Worm (Caenorhabditis elegans): Measurements from ENCODE around the gene sra-13.

DNA sequence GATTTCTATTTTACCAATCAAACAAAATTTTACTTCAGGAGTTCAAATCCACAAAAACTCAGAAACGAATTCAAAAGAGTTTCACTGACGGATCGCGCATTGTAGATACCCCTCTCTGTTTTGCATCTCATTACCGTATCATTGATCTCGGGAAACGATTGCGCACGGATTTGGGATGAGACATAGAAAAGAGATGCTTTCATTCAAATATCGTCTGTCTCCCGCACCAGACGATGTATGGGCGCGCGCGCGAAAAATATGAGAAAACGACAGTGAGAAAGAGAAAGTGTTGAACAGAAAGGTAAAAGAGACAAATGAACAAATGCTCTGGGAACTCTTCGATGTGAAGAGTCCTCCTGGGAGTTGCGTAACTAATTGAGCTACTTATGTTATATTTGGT lies 3.5 kb downstream of the sra-13 start:
- TF ChIP-seq nhr-28 (tag; optimal IDR thresholded peaks at IDR 0.05) = no peak
- no peak for TF ChIP-seq unc-62 (GFP tag; optimal IDR thresholded peaks at IDR 0.05)
- no peak for TF ChIP-seq F16B12.6 (tag; optimal IDR thresholded peaks at IDR 0.05)
- no peak for TF ChIP-seq lin-35 (GFP tag; optimal IDR thresholded peaks at IDR 0.05)
- no peak for TF ChIP-seq aly-2 (tag; optimal IDR thresholded peaks at IDR 0.05)
- TF ChIP-seq dsc-1 (tag; optimal IDR thresholded peaks at IDR 0.05) = no peak
- TF ChIP-seq lsy-2 (tag; optimal IDR thresholded peaks at IDR 0.05) = no peak
- no peak for TF ChIP-seq elt-3 (tag; optimal IDR thresholded peaks at IDR 0.05)
- TF ChIP-seq tlp-1 (tag; optimal IDR thresholded peaks at IDR 0.05) = no peak
- TF ChIP-seq elt-2 (tag; optimal IDR thresholded peaks at IDR 0.05) = no peak
- TF ChIP-seq C04F5.9 (tag; optimal IDR thresholded peaks at IDR 0.05) = no peak
